Worm (Caenorhabditis elegans) whole organism, midembryonic: ENCODE data around the gene R07E5.6.

ENCODE experiments used
- flt-1 ChIP-seq: fragments of 200-800 bp; sonication (Bioruptor generic); IDR thresholded peaks from 2 replicates; pipeline ENCODE4 v1.3.6; 2022; ENCODE audit warnings: missing genetic modification characterization, missing compliant biosample characterization
- ztf-29 ChIP-seq: fragments of 200-800 bp; sonication (Bioruptor generic); IDR thresholded peaks from 2 replicates; pipeline ENCODE4 v1.3.6; 2022; ENCODE audit warnings: missing genetic modification reagents, missing genetic modification characterization, missing compliant biosample characterization

DNA sequence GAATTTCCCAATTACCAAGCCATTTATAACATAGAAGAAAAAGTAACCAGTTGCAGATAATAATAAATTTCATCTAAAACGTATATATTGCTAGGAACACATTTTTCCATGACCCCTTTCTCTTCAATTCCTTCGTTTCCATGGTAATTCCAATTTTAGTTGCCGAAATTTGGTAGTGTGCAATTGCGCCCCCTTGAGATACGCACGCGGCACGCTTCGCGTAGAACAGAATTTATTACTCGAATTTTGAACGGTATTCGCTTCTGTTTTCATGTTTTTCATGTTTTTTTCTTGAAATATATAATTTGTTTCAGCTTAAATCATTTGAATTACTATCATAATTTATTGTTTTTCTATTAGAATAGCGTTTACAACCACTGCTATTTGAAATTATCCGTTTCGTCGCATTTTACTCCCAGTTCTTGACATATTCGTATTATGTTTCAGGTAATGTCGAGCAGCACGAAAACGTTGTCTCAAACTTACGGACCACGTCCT, 5.8 kb downstream of the R07E5.6 start, which contains the start of the genes R07E5.17 and snfc-5:
- no peak for TF ChIP-seq flt-1 (GFP tag; lab: Robert Waterston, UW)
- no peak for TF ChIP-seq ztf-29 (GFP tag; lab: Robert Waterston, UW)
